Worm (Caenorhabditis elegans) whole organism, L2 larva: ENCODE measurements around the gene zer-1.

Experiments
- C34F6.9 ChIP-seq: fragments of 150-350 bp; optimal IDR thresholded peaks from 2 replicates; lab custom pipeline; 2014; ENCODE audit warnings: missing biosample characterization, missing genetic modification characterization
- F13H6.1 ChIP-seq: sonication (generic microtip); optimal IDR thresholded peaks from 2 replicates; lab custom pipeline; 2016; ENCODE audit warnings: missing genetic modification characterization, missing compliant biosample characterization
- ZK546.5 ChIP-seq: sonication (generic microtip); optimal IDR thresholded peaks from 2 replicates; lab custom pipeline; 2017; ENCODE audit warnings: missing biosample characterization, missing genetic modification characterization
- alr-1 ChIP-seq: fragments of 150-350 bp; optimal IDR thresholded peaks from 2 replicates; lab custom pipeline; 2014; ENCODE audit warnings: missing biosample characterization, missing genetic modification characterization
- aly-2 ChIP-seq: fragments of 150-350 bp; optimal IDR thresholded peaks from 2 replicates; lab custom pipeline; 2014; ENCODE audit warnings: missing biosample characterization, missing genetic modification characterization
- ama-1 ChIP-seq: fragments of 150-350 bp; optimal IDR thresholded peaks from 2 replicates; lab custom pipeline; 2018; ENCODE audit warnings: inconsistent platforms
- blmp-1 ChIP-seq: sonication (generic microtip); optimal IDR thresholded peaks from 2 replicates; lab custom pipeline; 2017; ENCODE audit warnings: missing genetic modification characterization, mild to moderate bottlenecking, missing compliant biosample characterization, antibody characterized with exemption, moderate library complexity; ENCODE audit not compliant: insufficient read depth
- ceh-82 ChIP-seq: fragments of 150-350 bp; optimal IDR thresholded peaks from 2 replicates; lab custom pipeline; 2014; ENCODE audit warnings: missing biosample characterization, missing genetic modification characterization
- crh-2 ChIP-seq: sonication (generic microtip); optimal IDR thresholded peaks from 2 replicates; lab custom pipeline; 2017; ENCODE audit warnings: missing biosample characterization, missing genetic modification characterization
- dmd-4 ChIP-seq: sonication (generic microtip); optimal IDR thresholded peaks from 2 replicates; lab custom pipeline; 2017; ENCODE audit warnings: missing biosample characterization, missing genetic modification characterization
- fos-1 ChIP-seq: fragments of 150-350 bp; optimal IDR thresholded peaks from 2 replicates; lab custom pipeline; 2014; ENCODE audit warnings: missing biosample characterization, missing genetic modification characterization
- lin-11 ChIP-seq: fragments of 150-350 bp; sonication (generic microtip); optimal IDR thresholded peaks from 2 replicates; lab custom pipeline; 2014; ENCODE audit warnings: missing biosample characterization, missing genetic modification characterization, inconsistent platforms, mixed read lengths
- lin-13 ChIP-seq: fragments of 150-350 bp; optimal IDR thresholded peaks from 2 replicates; lab custom pipeline; 2014; ENCODE audit warnings: missing biosample characterization, missing genetic modification reagents, missing genetic modification characterization
- lin-39 ChIP-seq: fragments of 150-350 bp; optimal IDR thresholded peaks from 2 replicates; lab custom pipeline; 2014; ENCODE audit warnings: missing biosample characterization, missing genetic modification reagents, missing genetic modification characterization
- lsy-2 ChIP-seq, 2 experiments: fragments of 150-350 bp in 1 of 2; sonication (generic microtip) in 1 of 2; optimal IDR thresholded peaks; 2 replicates each; lab custom pipeline; 2014 to 2017; ENCODE audit warnings: missing biosample characterization in 2 of 2, missing genetic modification characterization in 2 of 2
- mbf-1 ChIP-seq: sonication (generic microtip); optimal IDR thresholded peaks from 2 replicates; lab custom pipeline; 2017; ENCODE audit warnings: missing biosample characterization, missing genetic modification characterization
- nhr-11 ChIP-seq: fragments of 150-350 bp; optimal IDR thresholded peaks from 2 replicates; lab custom pipeline; 2014; ENCODE audit warnings: missing biosample characterization, missing genetic modification characterization
- nhr-12 ChIP-seq: fragments of 150-350 bp; optimal IDR thresholded peaks from 2 replicates; lab custom pipeline; 2014; ENCODE audit warnings: missing biosample characterization, missing genetic modification characterization
- nhr-129 ChIP-seq: fragments of 150-350 bp; optimal IDR thresholded peaks from 2 replicates; lab custom pipeline; 2014; ENCODE audit warnings: missing biosample characterization, missing genetic modification characterization
- nhr-21 ChIP-seq: fragments of 150-350 bp; optimal IDR thresholded peaks from 2 replicates; lab custom pipeline; 2014; ENCODE audit warnings: missing biosample characterization, missing genetic modification characterization
- nhr-23 ChIP-seq: fragments of 150-350 bp; optimal IDR thresholded peaks from 2 replicates; lab custom pipeline; 2014; ENCODE audit warnings: missing biosample characterization, missing genetic modification reagents, missing genetic modification characterization
- nhr-237 ChIP-seq: fragments of 150-350 bp; optimal IDR thresholded peaks from 2 replicates; lab custom pipeline; 2014; ENCODE audit warnings: missing biosample characterization, missing genetic modification characterization
- nhr-25 ChIP-seq: fragments of 150-350 bp; sonication (generic microtip); optimal IDR thresholded peaks from 3 replicates; lab custom pipeline; 2014; ENCODE audit warnings: missing biosample characterization, missing genetic modification characterization
- peb-1 ChIP-seq: fragments of 150-350 bp; optimal IDR thresholded peaks from 2 replicates; lab custom pipeline; 2014; ENCODE audit warnings: missing biosample characterization, missing genetic modification characterization
- sem-4 ChIP-seq: fragments of 150-350 bp; optimal IDR thresholded peaks from 2 replicates; lab custom pipeline; 2014; ENCODE audit warnings: missing biosample characterization, missing genetic modification reagents, missing genetic modification characterization
- skn-1 ChIP-seq: sonication (generic microtip); optimal IDR thresholded peaks from 2 replicates; lab custom pipeline; 2017; ENCODE audit warnings: missing biosample characterization, missing genetic modification characterization
- sma-9 ChIP-seq, 2 experiments: fragments of 150-350 bp in 1 of 2; sonication (generic microtip) in 1 of 2; optimal IDR thresholded peaks; 2 replicates each; lab custom pipeline; 2014 to 2016; ENCODE audit warnings: missing genetic modification characterization in 2 of 2, mild to moderate bottlenecking in 1 of 2, missing biosample characterization in 1 of 2, missing compliant biosample characterization in 1 of 2, missing genetic modification reagents in 1 of 2, moderate library complexity in 1 of 2
- snpc-4 ChIP-seq: fragments of 150-350 bp; optimal IDR thresholded peaks from 2 replicates; lab custom pipeline; 2014; ENCODE audit warnings: missing biosample characterization, missing genetic modification characterization
- unc-39 ChIP-seq: fragments of 150-350 bp; optimal IDR thresholded peaks from 2 replicates; lab custom pipeline; 2014; ENCODE audit warnings: missing biosample characterization, missing genetic modification characterization
- unc-55 ChIP-seq: fragments of 150-350 bp; sonication (generic microtip); optimal IDR thresholded peaks from 3 replicates; lab custom pipeline; 2014; ENCODE audit warnings: missing biosample characterization, missing genetic modification reagents, missing genetic modification characterization
- unc-62 ChIP-seq: fragments of 150-350 bp; optimal IDR thresholded peaks from 2 replicates; lab custom pipeline; 2014; ENCODE audit warnings: missing biosample characterization, missing genetic modification reagents, missing genetic modification characterization
- ztf-1 ChIP-seq: fragments of 200-800 bp; sonication (Bioruptor generic); conservative IDR thresholded peaks from 2 replicates; pipeline ENCODE4 v1.3.6; 2022; ENCODE audit warnings: missing genetic modification characterization, missing compliant biosample characterization
- ztf-11 ChIP-seq: sonication (generic microtip); optimal IDR thresholded peaks from 2 replicates; lab custom pipeline; 2017; ENCODE audit warnings: missing biosample characterization, missing genetic modification characterization
- ztf-4 ChIP-seq: fragments of 150-350 bp; optimal IDR thresholded peaks from 2 replicates; lab custom pipeline; 2014; ENCODE audit warnings: missing biosample characterization, missing genetic modification characterization

The zer-1 gene

ce11 chrIII:872373-872772, 14.2 kb downstream of the zer-1 start, which contains the start of the genes T24C4.3 and clc-20:
T24C4.3 (minus strand) TSS chrIII:872473.
clc-20 (plus strand) TSS chrIII:872583.
- no peak for TF ChIP-seq unc-55
- TF ChIP-seq nhr-21 (tag; lab: Kevin White, UChicago) = no peak
- no peak for TF ChIP-seq lin-13 (GFP tag; lab: Kevin White, UChicago)
- no peak for TF ChIP-seq sma-9 (GFP tag; optimal IDR thresholded peaks at IDR 0.05; lab: Kevin White, UChicago)
- no peak for TF ChIP-seq sma-9 (tag; optimal IDR thresholded peaks at IDR 0.05; lab: Kevin White, UChicago)
- no peak for TF ChIP-seq mbf-1
- no peak for TF ChIP-seq dmd-4 (tag; lab: Kevin White, UChicago)
- TF ChIP-seq sem-4 = no peak
- no peak for TF ChIP-seq snpc-4
- no peak for TF ChIP-seq F13H6.1 (tag; lab: Kevin White, UChicago)
- TF ChIP-seq unc-39 = no peak
- TF ChIP-seq ama-1 = no peak
- TF ChIP-seq unc-62 = no peak
- TF ChIP-seq, all 48 proteins: peak for 0

- TF ChIP-seq skn-1 (tag; lab: Kevin White, UChicago) (no peak), peb-1 (tag; lab: Kevin White, UChicago) (no peak), C34F6.9 (tag; lab: Kevin White, UChicago) (no peak), dmd-4 (tag; lab: Kevin White, UChicago) (no peak), lin-13 (GFP tag; lab: Kevin White, UChicago) (no peak), alr-1 (no peak), nhr-21 (tag; lab: Kevin White, UChicago) (no peak), nhr-12 (tag; lab: Kevin White, UChicago) (no peak), lin-11 (tag; lab: Kevin White, UChicago) (no peak), ama-1 (no peak), nhr-11 (tag; lab: Kevin White, UChicago) (no peak), aly-2 (tag; lab: Kevin White, UChicago) (no peak), blmp-1 (no peak), sem-4 (no peak)
Observed at ce11 chrIII:870555-870954, 16.0 kb downstream of the zer-1 start.

ce11 chrIII:869869-870268, 16.7 kb downstream of the zer-1 start, which contains the start of gene T24C4.2:
T24C4.2 (minus strand) TSS chrIII:869969.
- no peak for TF ChIP-seq lin-11 (tag; lab: Kevin White, UChicago)
- TF ChIP-seq ceh-82 (tag; lab: Kevin White, UChicago) = no peak
- TF ChIP-seq unc-39 = no peak
- TF ChIP-seq nhr-23 (tag; lab: Kevin White, UChicago) = no peak
- TF ChIP-seq nhr-12 (tag; lab: Kevin White, UChicago) = no peak

- TF ChIP-seq lin-39 (tag; lab: Kevin White, UChicago) (no peak), ZK546.5 (no peak), nhr-129 (no peak), nhr-25 (no peak), ztf-4 (tag; lab: Kevin White, UChicago) (no peak), skn-1 (tag; lab: Kevin White, UChicago) (no peak), nhr-23 (tag; lab: Kevin White, UChicago) (no peak), alr-1 (no peak), ztf-11 (tag; lab: Kevin White, UChicago) (no peak), ztf-1 (no peak), F13H6.1 (tag; lab: Kevin White, UChicago) (no peak), mbf-1 (no peak), lsy-2 (tag; optimal IDR thresholded peaks at IDR 0.05; lab: Kevin White, UChicago) (no peak)
Observed at ce11 chrIII:868866-869265, 17.7 kb downstream of the zer-1 start.

- TF ChIP-seq ztf-1 = no peak
- TF ChIP-seq unc-55 = peak; percentile 39
- peak; percentile 29 for TF ChIP-seq C34F6.9 (tag; lab: Kevin White, UChicago)
- TF ChIP-seq fos-1 (tag; lab: Kevin White, UChicago) = peak; percentile 55
- no peak for TF ChIP-seq ZK546.5
- TF ChIP-seq ztf-11 (tag; lab: Kevin White, UChicago) = no peak
Observed at ce11 chrIII:861819-862356, 24.7 kb downstream of the zer-1 start, which contains the start of gene arx-4. arx-4 (plus strand) TSS chrIII:862306.

- TF ChIP-seq unc-55 = no peak
- no peak for TF ChIP-seq F13H6.1 (tag; lab: Kevin White, UChicago)
- TF ChIP-seq nhr-237 (tag; lab: Kevin White, UChicago) = no peak
- no peak for TF ChIP-seq lin-11 (tag; lab: Kevin White, UChicago)
- TF ChIP-seq blmp-1 = no peak
- TF ChIP-seq crh-2 (tag; lab: Kevin White, UChicago) = no peak
- TF ChIP-seq lin-39 (tag; lab: Kevin White, UChicago) = no peak
- TF ChIP-seq nhr-11 (tag; lab: Kevin White, UChicago) = no peak
Observed at ce11 chrIII:859898-860297, 26.7 kb downstream of the zer-1 start, which contains the start of gene exos-4.2. exos-4.2 (plus strand) TSS chrIII:860198.
